Fruit fly (Drosophila melanogaster): ENCODE data around the gene CG3702.

CG3702 gene

DNA sequence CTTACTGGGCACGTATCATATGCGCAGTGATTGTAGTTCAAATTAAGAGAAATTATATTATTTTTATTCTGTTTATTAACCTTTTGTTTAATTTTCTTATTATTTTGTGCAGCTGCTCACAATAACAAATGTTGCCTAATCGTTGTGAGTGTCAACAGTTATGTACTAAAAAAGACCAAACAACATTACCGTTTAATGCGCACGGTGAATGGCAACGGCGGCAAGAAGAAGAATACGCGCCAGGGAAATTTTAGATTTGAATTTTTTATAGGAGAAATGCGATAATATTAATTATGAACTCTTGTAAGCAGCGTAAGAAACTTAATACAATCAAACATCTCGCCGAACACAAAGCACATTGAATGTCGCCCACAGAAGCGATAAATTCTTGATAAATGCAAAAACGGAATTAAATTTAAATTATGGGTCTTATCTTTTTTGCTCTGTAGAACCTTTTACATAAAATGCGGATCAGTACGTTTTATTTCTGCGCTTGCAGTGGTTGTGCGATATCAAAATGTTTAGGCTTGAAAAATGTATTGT is 39.2 kb downstream of the CG3702 start, which contains the start of the genes Tbcc and lectin-24Db:
Gene Tbcc (minus strand): TSS at position 163 of the 543 bp plus-strand sequence.
Gene lectin-24Db (plus strand): TSS at position 493 of the 543 bp plus-strand sequence.
- peak; percentile 5 for TF ChIP-seq dsf (GFP tag; optimal IDR thresholded peaks at IDR 0.05; ENCODE audit: borderline replicate concordance)
- no peak for TF ChIP-seq OdsH (GFP tag; optimal IDR thresholded peaks at IDR 0.05)
- no peak for TF ChIP-seq pan (optimal IDR thresholded peaks at IDR 0.05)
- peak; percentile 71 for TF ChIP-seq tai (GFP tag; optimal IDR thresholded peaks at IDR 0.05)
- TF ChIP-seq Myc (optimal IDR thresholded peaks at IDR 0.05) = peak; percentile 64
- no peak for TF ChIP-seq Abd-B (GFP tag; optimal IDR thresholded peaks at IDR 0.05)

dm6 chr2L:4185269-4186024 is 41.5 kb downstream of the CG3702 start:
- TF ChIP-seq woc (GFP tag; optimal IDR thresholded peaks at IDR 0.05) (peak; percentile 51), foxo (GFP tag; optimal IDR thresholded peaks at IDR 0.05) (peak in 1 of 2 experiments; percentile 30), Sp1 (GFP tag; optimal IDR thresholded peaks at IDR 0.05) (no peak), Dfd (GFP tag; optimal IDR thresholded peaks at IDR 0.05) (no peak), br (GFP tag; optimal IDR thresholded peaks at IDR 0.05) (no peak), Hnf4 (GFP tag; optimal IDR thresholded peaks at IDR 0.05) (no peak), N (GFP tag; optimal IDR thresholded peaks at IDR 0.05) (no peak), OdsH (GFP tag; optimal IDR thresholded peaks at IDR 0.05) (peak; percentile 3), Dif (GFP tag; optimal IDR thresholded peaks at IDR 0.05; ENCODE audit: partially characterized antibody) (no peak), sage (GFP tag; optimal IDR thresholded peaks at IDR 0.05) (no peak), HLH106 (tag; optimal IDR thresholded peaks at IDR 0.05) (peak; percentile 27), dsf (GFP tag; optimal IDR thresholded peaks at IDR 0.05; ENCODE audit: borderline replicate concordance) (no peak), h (GFP tag; optimal IDR thresholded peaks at IDR 0.05) (peak; percentile 20), lola (GFP tag; optimal IDR thresholded peaks at IDR 0.05) (no peak), usp (GFP tag; optimal IDR thresholded peaks at IDR 0.05) (no peak), GATAd (GFP tag; optimal IDR thresholded peaks at IDR 0.05) (no peak), Jra (GFP tag; optimal IDR thresholded peaks at IDR 0.05) (no peak), Hr78 (GFP tag; optimal IDR thresholded peaks at IDR 0.05) (no peak)

DNA sequence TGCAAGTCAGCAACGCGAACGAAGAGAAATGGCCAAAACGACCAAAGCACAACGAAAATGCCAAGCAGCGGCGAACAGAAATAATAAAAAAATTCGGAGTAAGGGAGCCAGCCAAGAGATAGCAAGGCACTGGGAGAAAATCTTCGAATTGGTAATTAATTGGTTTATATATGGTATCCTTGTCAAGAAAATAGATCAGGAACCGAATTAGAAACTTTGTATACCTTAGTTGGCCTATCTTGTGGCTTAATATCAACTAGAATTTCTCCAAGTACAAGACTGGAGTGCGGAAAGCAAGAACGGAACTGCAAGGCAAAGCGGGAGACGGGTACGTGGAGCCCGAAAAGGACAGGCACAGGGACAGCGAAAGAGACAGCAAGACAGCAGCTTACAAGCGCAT is 46.9 kb downstream of the CG3702 start:
- peak; percentile 5 for TF ChIP-seq rgr (GFP tag; optimal IDR thresholded peaks at IDR 0.05)
- peak; percentile 36 for TF ChIP-seq h (GFP tag; optimal IDR thresholded peaks at IDR 0.05)
- no peak for TF ChIP-seq Hr83 (GFP tag; optimal IDR thresholded peaks at IDR 0.05; ENCODE audit: poor library complexity, severe bottlenecking)
- TF ChIP-seq Hr78 (GFP tag; optimal IDR thresholded peaks at IDR 0.05) = no peak
- TF ChIP-seq Dfd (GFP tag; optimal IDR thresholded peaks at IDR 0.05) = no peak
- TF ChIP-seq psq (GFP tag; optimal IDR thresholded peaks at IDR 0.05) = peak; percentile 4
- TF ChIP-seq usp (GFP tag; optimal IDR thresholded peaks at IDR 0.05) = no peak
- no peak for TF ChIP-seq dmrt93B (GFP tag; optimal IDR thresholded peaks at IDR 0.05)
- no peak for TF ChIP-seq GATAd (GFP tag; optimal IDR thresholded peaks at IDR 0.05)
- peak in 1 of 2 experiments; percentile 29 for TF ChIP-seq foxo (GFP tag; optimal IDR thresholded peaks at IDR 0.05)
- TF ChIP-seq woc (GFP tag; optimal IDR thresholded peaks at IDR 0.05) = peak; percentile 23
- no peak for TF ChIP-seq Rel (GFP tag; optimal IDR thresholded peaks at IDR 0.05)
- TF ChIP-seq Rel (tag; optimal IDR thresholded peaks at IDR 0.05) = no peak

DNA sequence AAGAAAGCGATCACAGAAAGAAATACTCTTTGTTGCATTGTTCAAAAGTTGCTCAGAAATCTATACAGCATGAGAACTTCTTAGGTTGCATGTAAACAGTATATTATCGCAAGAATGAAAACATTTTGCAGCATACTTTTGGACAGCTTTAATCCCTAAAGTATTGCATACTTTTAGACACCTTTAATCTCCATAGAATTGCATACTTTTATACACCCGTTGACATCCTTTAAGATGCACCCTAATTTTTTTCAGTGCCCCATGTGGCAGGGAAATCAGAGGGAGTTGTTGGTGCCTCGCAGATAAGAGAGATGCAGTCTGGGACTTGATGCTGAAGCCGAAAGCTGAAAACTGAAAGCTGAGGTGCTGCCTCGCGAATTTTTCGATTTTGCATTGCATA is 47.5 kb downstream of the CG3702 start:
- no peak for TF ChIP-seq OdsH (GFP tag; optimal IDR thresholded peaks at IDR 0.05)
- peak; percentile 47 for TF ChIP-seq Myc (optimal IDR thresholded peaks at IDR 0.05)
- TF ChIP-seq Dfd (GFP tag; optimal IDR thresholded peaks at IDR 0.05) = no peak
- no peak for TF ChIP-seq usp (GFP tag; optimal IDR thresholded peaks at IDR 0.05)
